Fruit fly (Drosophila melanogaster) whole organism, embryonic: ENCODE results near the gene CG4074.

Source experiments
- CG10366 ChIP-seq: fragments of 200-800 bp; sonication (Bioruptor generic); IDR thresholded peaks from 2 replicates; pipeline ENCODE4 v1.3.6; 2022; ENCODE audit warnings: missing biosample characterization, missing genetic modification characterization
- CG11398 ChIP-seq: fragments of 200-800 bp; sonication (Bioruptor generic); optimal IDR thresholded peaks from 2 replicates; lab custom pipeline; 2016; ENCODE audit warnings: missing biosample characterization, missing genetic modification characterization
- CG11560 ChIP-seq: fragments of 200-800 bp; sonication (Bioruptor generic); IDR thresholded peaks from 3 replicates; pipeline ENCODE4 v1.3.6; 2022; ENCODE audit warnings: missing biosample characterization, missing genetic modification characterization
- CG14965 ChIP-seq: fragments of 200-800 bp; sonication (Bioruptor generic); optimal IDR thresholded peaks from 2 replicates; lab custom pipeline; 2016; ENCODE audit warnings: missing biosample characterization, missing genetic modification characterization, borderline replicate concordance
- CG16779 ChIP-seq: fragments of 200-800 bp; sonication (Bioruptor generic); IDR thresholded peaks from 2 replicates; pipeline ENCODE4 v1.3.6; 2022; ENCODE audit warnings: missing biosample characterization, missing genetic modification characterization
- CG1832 ChIP-seq: fragments of 200-800 bp; sonication (Bioruptor generic); optimal IDR thresholded peaks from 2 replicates; lab custom pipeline; 2017; ENCODE audit warnings: missing biosample characterization, mild to moderate bottlenecking, missing genetic modification characterization, inconsistent platforms
- CG18476 ChIP-seq: fragments of 200-800 bp; sonication (Bioruptor generic); optimal IDR thresholded peaks from 2 replicates; lab custom pipeline; 2016; ENCODE audit warnings: missing biosample characterization, mild to moderate bottlenecking, missing genetic modification characterization
- CG18619 ChIP-seq: fragments of 200-800 bp; sonication (Bioruptor generic); optimal IDR thresholded peaks from 3 replicates; lab custom pipeline; 2017; ENCODE audit warnings: missing biosample characterization, mild to moderate bottlenecking, missing genetic modification characterization
- CG2875 ChIP-seq: fragments of 200-800 bp; sonication (Bioruptor generic); optimal IDR thresholded peaks from 2 replicates; lab custom pipeline; 2017; ENCODE audit warnings: missing biosample characterization, mild to moderate bottlenecking, missing genetic modification characterization, missing genetic modification reagents
- CG2889 ChIP-seq: fragments of 200-800 bp; sonication (Bioruptor generic); IDR thresholded peaks from 3 replicates; pipeline ENCODE4 v1.3.6; 2022; ENCODE audit warnings: missing biosample characterization, missing genetic modification characterization
- CG31441 ChIP-seq: fragments of 200-800 bp; sonication (Bioruptor generic); IDR thresholded peaks from 2 replicates; pipeline ENCODE4 v1.3.6; 2022; ENCODE audit warnings: missing biosample characterization, missing genetic modification characterization
- CG32532 ChIP-seq: fragments of 200-800 bp; sonication (Bioruptor generic); IDR thresholded peaks from 2 replicates; pipeline ENCODE4 v1.3.6; 2022; ENCODE audit warnings: missing biosample characterization, missing genetic modification characterization
- CG33213 ChIP-seq: fragments of 200-800 bp; sonication (Bioruptor generic); optimal IDR thresholded peaks from 3 replicates; lab custom pipeline; 2016; ENCODE audit warnings: missing biosample characterization, missing genetic modification characterization
- CG6654 ChIP-seq: fragments of 200-800 bp; sonication (Bioruptor generic); optimal IDR thresholded peaks from 2 replicates; lab custom pipeline; 2017; ENCODE audit warnings: missing biosample characterization, mild to moderate bottlenecking, missing genetic modification characterization
- CG6813 ChIP-seq: fragments of 200-800 bp; sonication (Bioruptor generic); optimal IDR thresholded peaks from 2 replicates; lab custom pipeline; 2017; ENCODE audit warnings: missing biosample characterization, missing genetic modification characterization, mild to moderate bottlenecking, moderate library complexity, missing genetic modification reagents
- CG7928 ChIP-seq: fragments of 200-800 bp; sonication (Bioruptor generic); optimal IDR thresholded peaks from 2 replicates; lab custom pipeline; 2017; ENCODE audit warnings: missing biosample characterization, mild to moderate bottlenecking, missing genetic modification characterization
- CG8089 ChIP-seq: fragments of 200-800 bp; sonication (Bioruptor generic); optimal IDR thresholded peaks from 3 replicates; lab custom pipeline; 2016; ENCODE audit warnings: missing biosample characterization, missing genetic modification characterization
- CG8478 ChIP-seq: fragments of >200 bp; optimal IDR thresholded peaks from 2 replicates; lab custom pipeline; 2018
- CG8944 ChIP-seq: fragments of 200-800 bp; sonication (Bioruptor generic); optimal IDR thresholded peaks from 3 replicates; lab custom pipeline; 2016; ENCODE audit warnings: missing biosample characterization, missing genetic modification characterization
- Chrac-16 ChIP-seq: fragments of 200-800 bp; sonication (Bioruptor generic); optimal IDR thresholded peaks from 3 replicates; lab custom pipeline; 2016; ENCODE audit warnings: missing biosample characterization, missing genetic modification characterization
- Dll ChIP-seq: fragments of 200-800 bp; sonication (Bioruptor generic); IDR thresholded peaks from 4 replicates; pipeline ENCODE4 v1.3.6; 2022; ENCODE audit warnings: missing biosample characterization, missing genetic modification characterization; ENCODE audit not compliant: partially characterized antibody
- Elba2 ChIP-seq: fragments of 200-800 bp; sonication (Bioruptor generic); optimal IDR thresholded peaks from 3 replicates; lab custom pipeline; 2016; ENCODE audit warnings: missing biosample characterization, missing genetic modification characterization
- H2.0 ChIP-seq: fragments of 200-800 bp; sonication (Bioruptor generic); IDR thresholded peaks from 2 replicates; pipeline ENCODE4 v1.3.6; 2022; ENCODE audit warnings: missing biosample characterization, missing genetic modification characterization
- MTF-1 ChIP-seq: fragments of 200-800 bp; sonication (Bioruptor generic); optimal IDR thresholded peaks from 2 replicates; lab custom pipeline; 2018; ENCODE audit warnings: missing biosample characterization, mild to moderate bottlenecking, missing genetic modification characterization, borderline replicate concordance
- Max ChIP-seq: fragments of 200-800 bp; sonication (Bioruptor generic); optimal IDR thresholded peaks from 2 replicates; lab custom pipeline; 2016; ENCODE audit warnings: missing biosample characterization, mild to moderate bottlenecking, missing genetic modification characterization
- Myb ChIP-seq: fragments of 200-800 bp; sonication (Bioruptor generic); optimal IDR thresholded peaks from 2 replicates; lab custom pipeline; 2016; ENCODE audit warnings: missing biosample characterization, missing genetic modification characterization
- Usf ChIP-seq: fragments of 200-800 bp; sonication (Bioruptor generic); optimal IDR thresholded peaks from 2 replicates; lab custom pipeline; 2017; ENCODE audit warnings: missing genotype, missing biosample characterization, missing genetic modification characterization
- Xrp1 ChIP-seq: fragments of 200-800 bp; sonication (Bioruptor generic); IDR thresholded peaks from 2 replicates; pipeline ENCODE4 v1.3.6; 2022; ENCODE audit warnings: missing biosample characterization, missing genetic modification characterization
- abd-A ChIP-seq: fragments of 200-800 bp; sonication (Bioruptor generic); optimal IDR thresholded peaks from 3 replicates; lab custom pipeline; 2019; ENCODE audit warnings: missing biosample characterization, mild to moderate bottlenecking, missing genetic modification characterization, moderate library complexity
- ato ChIP-seq: fragments of 200-800 bp; sonication (Bioruptor generic); IDR thresholded peaks from 2 replicates; pipeline ENCODE4 v1.3.6; 2022; ENCODE audit warnings: missing biosample characterization, missing genetic modification characterization; ENCODE audit not compliant: partially characterized antibody
- cas ChIP-seq: fragments of 200-800 bp; sonication (Bioruptor generic); IDR thresholded peaks from 2 replicates; pipeline ENCODE4 v1.3.6; 2022; ENCODE audit warnings: missing biosample characterization, missing genetic modification characterization
- crp ChIP-seq, 2 experiments: fragments of 200-800 bp; sonication (Bioruptor generic); optimal IDR thresholded peaks; 2 replicates in 1 of 2; 3 replicates in 1 of 2; lab custom pipeline; 2017; ENCODE audit warnings: missing biosample characterization in 2 of 2, missing genetic modification characterization in 2 of 2, mild to moderate bottlenecking in 1 of 2, moderate library complexity in 1 of 2
- dimm ChIP-seq: fragments of 200-800 bp; sonication (Bioruptor generic); IDR thresholded peaks from 2 replicates; pipeline ENCODE4 v1.3.6; 2022; ENCODE audit warnings: missing biosample characterization, missing genetic modification characterization
- fu2 ChIP-seq: fragments of 200-800 bp; sonication (Bioruptor generic); optimal IDR thresholded peaks from 2 replicates; lab custom pipeline; 2016; ENCODE audit warnings: missing biosample characterization, missing genetic modification characterization
- gfzf ChIP-seq: fragments of 200-800 bp; sonication (Bioruptor generic); optimal IDR thresholded peaks from 2 replicates; lab custom pipeline; 2016; ENCODE audit warnings: missing biosample characterization, mild to moderate bottlenecking, missing genetic modification characterization, moderate library complexity
- grn ChIP-seq: fragments of 200-800 bp; sonication (Bioruptor generic); optimal IDR thresholded peaks from 3 replicates; lab custom pipeline; 2017; ENCODE audit warnings: missing biosample characterization, missing genetic modification characterization
- h ChIP-seq: fragments of >200 bp; optimal IDR thresholded peaks from 2 replicates; lab custom pipeline; 2017
- ham ChIP-seq: fragments of 200-800 bp; sonication (Bioruptor generic); IDR thresholded peaks from 2 replicates; pipeline ENCODE4 v1.3.6; 2022; ENCODE audit warnings: missing biosample characterization, missing genetic modification characterization
- hbn ChIP-seq: fragments of 200-800 bp; sonication (Bioruptor generic); IDR thresholded peaks from 2 replicates; pipeline ENCODE4 v1.3.6; 2022; ENCODE audit warnings: missing biosample characterization, missing genetic modification characterization; ENCODE audit not compliant: partially characterized antibody
- hth ChIP-seq: fragments of >200 bp; optimal IDR thresholded peaks from 2 replicates; lab custom pipeline; 2017; ENCODE audit warnings: inconsistent platforms
- mam ChIP-seq: fragments of 200-800 bp; sonication (Bioruptor generic); optimal IDR thresholded peaks from 3 replicates; lab custom pipeline; 2016; ENCODE audit warnings: missing biosample characterization, missing genetic modification characterization
- nerfin-1 ChIP-seq: fragments of 200-800 bp; sonication (Bioruptor generic); optimal IDR thresholded peaks from 3 replicates; lab custom pipeline; 2019; ENCODE audit warnings: missing biosample characterization, mild to moderate bottlenecking, missing genetic modification characterization, moderate library complexity
- onecut ChIP-seq: fragments of 200-800 bp; sonication (Bioruptor generic); IDR thresholded peaks from 2 replicates; pipeline ENCODE4 v1.3.6; 2022; ENCODE audit warnings: missing biosample characterization, missing genetic modification characterization
- pros ChIP-seq: fragments of 200-800 bp; sonication (Bioruptor generic); optimal IDR thresholded peaks from 3 replicates; lab custom pipeline; 2019; ENCODE audit warnings: missing biosample characterization, mild to moderate bottlenecking, missing genetic modification characterization, moderate library complexity
- run ChIP-seq: fragments of 200-800 bp; sonication (Bioruptor generic); optimal IDR thresholded peaks from 3 replicates; lab custom pipeline; 2018; ENCODE audit warnings: missing biosample characterization, mild to moderate bottlenecking, missing genetic modification characterization
- shn ChIP-seq: fragments of 200-800 bp; sonication (Bioruptor generic); optimal IDR thresholded peaks from 3 replicates; lab custom pipeline; 2016; ENCODE audit warnings: missing biosample characterization, missing genetic modification characterization
- sima ChIP-seq: fragments of 200-800 bp; sonication (Bioruptor generic); optimal IDR thresholded peaks from 2 replicates; lab custom pipeline; 2016; ENCODE audit warnings: missing biosample characterization, missing genetic modification characterization
- sob ChIP-seq: fragments of 200-800 bp; sonication (Bioruptor generic); IDR thresholded peaks from 2 replicates; pipeline ENCODE4 v1.3.6; 2022; ENCODE audit warnings: missing biosample characterization, missing genetic modification characterization
- ttk ChIP-seq: fragments of 200-800 bp; sonication (Bioruptor generic); IDR thresholded peaks from 2 replicates; pipeline ENCODE4 v2.1.2; 2022; ENCODE audit warnings: missing biosample characterization, missing genetic modification characterization
- z ChIP-seq: fragments of 200-800 bp; sonication (Bioruptor generic); IDR thresholded peaks from 3 replicates; pipeline ENCODE4 v1.3.6; 2022; ENCODE audit warnings: missing biosample characterization, missing genetic modification characterization
- zen ChIP-seq: fragments of 200-800 bp; sonication (Bioruptor generic); optimal IDR thresholded peaks from 3 replicates; lab custom pipeline; 2018; ENCODE audit warnings: missing biosample characterization, mild to moderate bottlenecking, missing genetic modification characterization, moderate library complexity

Gene CG4074

DNA sequence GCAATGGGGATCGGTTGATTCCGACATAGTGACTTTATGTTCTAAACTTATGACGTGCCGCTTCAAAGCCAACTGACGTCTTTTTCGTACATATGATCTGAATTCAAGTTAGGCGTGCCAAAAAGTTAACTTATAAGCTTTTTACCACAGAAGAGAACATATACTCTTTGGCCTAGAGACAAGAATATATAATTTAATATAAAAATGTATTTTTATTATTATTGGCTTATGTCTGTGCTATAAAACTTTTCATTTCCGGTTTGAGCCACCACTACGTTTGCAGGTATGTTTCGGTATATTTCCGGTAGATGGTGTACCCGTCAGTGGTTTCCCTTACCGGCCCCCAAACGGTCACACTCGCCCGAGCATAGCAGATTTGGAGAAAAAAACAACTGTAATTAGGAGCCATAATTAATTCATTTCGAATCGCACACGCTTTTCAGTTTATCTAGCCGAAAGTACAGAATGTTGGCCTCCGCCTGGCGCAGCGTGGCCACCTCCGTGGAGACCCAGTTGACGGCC, 29.1 kb upstream of the CG4074 start, which contains the start of the genes CG3698 and tzn (continued):
- TF ChIP-seq Dll (GFP tag; lab: Robert Waterston, UW) (no peak), CG8089 (peak; percentile 86), CG32532 (GFP tag; lab: Robert Waterston, UW) (peak; percentile 96), CG10366 (GFP tag; lab: Robert Waterston, UW) (peak; percentile 94), cas (GFP tag; lab: Robert Waterston, UW) (peak; percentile 71), Chrac-16 (GFP tag; lab: Kevin White, UChicago) (peak; percentile 77), pros (no peak), hth (lab: Kevin White, UChicago) (no peak), Usf (GFP tag; lab: Kevin White, UChicago) (peak; percentile 93), CG33213 (GFP tag; lab: Kevin White, UChicago) (peak; percentile 95), sob (GFP tag; lab: Robert Waterston, UW) (peak; percentile 97), CG1832 (GFP tag; lab: Kevin White, UChicago) (no peak), CG11560 (peak; percentile 79; the same call in 2 of the 3 replicates), nerfin-1 (tag; lab: Kevin White, UChicago) (peak; percentile 85), CG31441 (GFP tag; lab: Robert Waterston, UW) (no peak; the same call in 1 of the 2 replicates), sima (GFP tag; lab: Kevin White, UChicago) (peak; percentile 76), CG2875 (GFP tag; lab: Kevin White, UChicago) (peak; percentile 96), crp (GFP tag; optimal IDR thresholded peaks at IDR 0.05; lab: Kevin White, UChicago) (peak in 1 of 2 experiments; percentile 66), CG8944 (GFP tag; lab: Kevin White, UChicago) (peak; percentile 70), CG6654 (peak; percentile 88), onecut (GFP tag; lab: Robert Waterston, UW) (peak; percentile 91), Max (GFP tag; lab: Kevin White, UChicago) (peak; percentile 86), CG7928 (GFP tag; lab: Kevin White, UChicago) (peak; percentile 76), CG18476 (GFP tag; lab: Kevin White, UChicago) (peak; percentile 67), CG16779 (GFP tag; lab: Robert Waterston, UW) (peak; percentile 84), dimm (GFP tag; lab: Robert Waterston, UW) (peak; percentile 83), CG11398 (GFP tag; lab: Kevin White, UChicago) (peak; percentile 84), Elba2 (GFP tag; lab: Kevin White, UChicago) (peak; percentile 57), MTF-1 (GFP tag; lab: Kevin White, UChicago) (peak; percentile 98), ttk (peak; percentile 94), CG14965 (GFP tag; lab: Kevin White, UChicago) (peak; percentile 40), grn (peak; percentile 67), z (peak; percentile 55; the same call in 1 of the 3 replicates), H2.0 (GFP tag; lab: Robert Waterston, UW) (peak; percentile 91), hbn (peak; percentile 14; the same call in 1 of the 2 replicates), h (no peak), CG6813 (GFP tag; lab: Kevin White, UChicago) (peak; percentile 95), fu2 (peak; percentile 70), CG2889 (peak; percentile 84), mam (GFP tag; lab: Kevin White, UChicago) (peak; percentile 76), shn (GFP tag; lab: Kevin White, UChicago) (peak; percentile 83), gfzf (GFP tag; lab: Kevin White, UChicago) (peak; percentile 85), ato (no peak), ham (GFP tag; lab: Robert Waterston, UW) (peak; percentile 86), CG18619 (GFP tag; lab: Kevin White, UChicago) (peak; percentile 96), zen (tag; lab: Kevin White, UChicago) (peak; percentile 94), Myb (GFP tag; lab: Kevin White, UChicago) (peak; percentile 78), run (tag; lab: Kevin White, UChicago) (peak; percentile 60), Xrp1 (GFP tag; lab: Robert Waterston, UW) (peak; percentile 43; the same call in 1 of the 2 replicates), abd-A (tag; lab: Kevin White, UChicago) (no peak), CG8478 (lab: Kevin White, UChicago) (no peak)
